ENCODE assay signal across 1 fruit fly cellular context in genomic region chr3R:19904865-19905373, dm6.
TF ChIP-seq lines count a peak whose summit lies in the region.

Surf6 (minus strand) TSS chr3R:19904868.
RhoGAP92B (plus strand) TSS chr3R:19905164.

TF ChIP-seq in whole organism, embryonic, 481 proteins besides CTCF, POLR2A, EP300 and RAD21 (continued from another document and continues in another):
- TF ChIP-seq toy (GFP tag; IDR thresholded peaks at IDR 0.05; lab: Robert Waterston, UW): peak; percentile 24; the same call in 1 of the 2 replicates
- peak; percentile 77 for TF ChIP-seq CG10267 (tag; optimal IDR thresholded peaks at IDR 0.05; lab: Kevin White, UChicago)
- TF ChIP-seq CG16779 (GFP tag; IDR thresholded peaks at IDR 0.05; lab: Robert Waterston, UW): no peak
- peak; percentile 68 for TF ChIP-seq CG9727 (GFP tag; optimal IDR thresholded peaks at IDR 0.05; lab: Kevin White, UChicago)
- peak; percentile 31; the same call in 1 of the 2 replicates for TF ChIP-seq NFAT (GFP tag; IDR thresholded peaks at IDR 0.05; lab: Robert Waterston, UW)
- TF ChIP-seq CG15269 (tag; optimal IDR thresholded peaks at IDR 0.05; lab: Kevin White, UChicago): peak; percentile 45
- no peak for TF ChIP-seq br (optimal IDR thresholded peaks at IDR 0.05; lab: Kevin White, UChicago)
- no peak for TF ChIP-seq yki (optimal IDR thresholded peaks at IDR 0.05; lab: Kevin White, UChicago)
- peak; percentile 20 for TF ChIP-seq CG6683 (GFP tag; optimal IDR thresholded peaks at IDR 0.05; lab: Kevin White, UChicago)
- peak; percentile 41 for TF ChIP-seq Deaf1 (tag; optimal IDR thresholded peaks at IDR 0.05; lab: Kevin White, UChicago)
- TF ChIP-seq sob (GFP tag; IDR thresholded peaks at IDR 0.05; lab: Robert Waterston, UW): peak; percentile 65
- peak; percentile 67 for TF ChIP-seq CG17385 (GFP tag; optimal IDR thresholded peaks at IDR 0.05; lab: Kevin White, UChicago)
- no peak for TF ChIP-seq Dfd (GFP tag; optimal IDR thresholded peaks at IDR 0.05; lab: Kevin White, UChicago)
- TF ChIP-seq CG31441 (GFP tag; IDR thresholded peaks at IDR 0.05; lab: Robert Waterston, UW): peak; percentile 76
- peak; percentile 56 for TF ChIP-seq chn (GFP tag; optimal IDR thresholded peaks at IDR 0.05; lab: Kevin White, UChicago)
- TF ChIP-seq crol (GFP tag; IDR thresholded peaks at IDR 0.05; lab: Robert Waterston, UW): no peak
- TF ChIP-seq CG5245 (GFP tag; optimal IDR thresholded peaks at IDR 0.05; lab: Kevin White, UChicago): peak; percentile 17
- peak; percentile 57 for TF ChIP-seq BtbVII (GFP tag; optimal IDR thresholded peaks at IDR 0.05; lab: Kevin White, UChicago)
- TF ChIP-seq crc (GFP tag; optimal IDR thresholded peaks at IDR 0.05; lab: Kevin White, UChicago): peak; percentile 22
- TF ChIP-seq Gsc (GFP tag; IDR thresholded peaks at IDR 0.05; lab: Robert Waterston, UW): no peak
- TF ChIP-seq CG6654 (GFP tag; optimal IDR thresholded peaks at IDR 0.05; lab: Kevin White, UChicago): no peak
- TF ChIP-seq Dip3 (GFP tag; optimal IDR thresholded peaks at IDR 0.05; lab: Kevin White, UChicago): peak; percentile 64
- TF ChIP-seq sna (GFP tag; IDR thresholded peaks at IDR 0.05; lab: Robert Waterston, UW; ENCODE audit: partially characterized antibody): 0 out of 2 replicates have a peak, but pooled peaks have one; percentile 28
- no peak for TF ChIP-seq hb (GFP tag; IDR thresholded peaks at IDR 0.05; lab: Robert Waterston, UW; ENCODE audit: partially characterized antibody)
- no peak for TF ChIP-seq Gug (GFP tag; IDR thresholded peaks at IDR 0.05; lab: Robert Waterston, UW)
- peak; percentile 34 for TF ChIP-seq CG8290 (GFP tag; optimal IDR thresholded peaks at IDR 0.05; lab: Kevin White, UChicago)
- TF ChIP-seq CG8290 (tag; optimal IDR thresholded peaks at IDR 0.05; lab: Kevin White, UChicago): peak; percentile 31 to 64
- TF ChIP-seq row (GFP tag; IDR thresholded peaks at IDR 0.05; lab: Robert Waterston, UW): peak; percentile 71
- TF ChIP-seq onecut (GFP tag; IDR thresholded peaks at IDR 0.05; lab: Robert Waterston, UW): no peak
- no peak for TF ChIP-seq Hmx (GFP tag; optimal IDR thresholded peaks at IDR 0.05; lab: Kevin White, UChicago)
- TF ChIP-seq CG8765 (GFP tag; IDR thresholded peaks at IDR 0.05; lab: Robert Waterston, UW): no peak
- TF ChIP-seq pan (optimal IDR thresholded peaks at IDR 0.05; lab: Kevin White, UChicago): no peak
- TF ChIP-seq pan (GFP tag; optimal IDR thresholded peaks at IDR 0.05 in 1 of 2, IDR thresholded peaks at IDR 0.05 in 1 of 2): peak in 1 of 2 experiments; percentile 30
- peak; percentile 38 for TF ChIP-seq slbo (GFP tag; IDR thresholded peaks at IDR 0.05; lab: Robert Waterston, UW)
- TF ChIP-seq CG8089 (GFP tag; optimal IDR thresholded peaks at IDR 0.05; lab: Kevin White, UChicago): peak; percentile 49
- no peak for TF ChIP-seq usp (GFP tag; optimal IDR thresholded peaks at IDR 0.05; lab: Kevin White, UChicago)
- peak; percentile 47 for TF ChIP-seq CG15696 (tag; optimal IDR thresholded peaks at IDR 0.05; lab: Kevin White, UChicago)
- peak; percentile 57 for TF ChIP-seq CG7786 (GFP tag; optimal IDR thresholded peaks at IDR 0.05; lab: Kevin White, UChicago)
- peak in 1 of 3 experiments; percentile 44 for TF ChIP-seq lola (GFP tag; optimal IDR thresholded peaks at IDR 0.05; lab: Kevin White, UChicago)
- TF ChIP-seq HmgD (GFP tag; optimal IDR thresholded peaks at IDR 0.05; lab: Kevin White, UChicago): peak; percentile 74
- TF ChIP-seq CG17912 (GFP tag; optimal IDR thresholded peaks at IDR 0.05; lab: Kevin White, UChicago): no peak
- TF ChIP-seq Optix (GFP tag; IDR thresholded peaks at IDR 0.05; lab: Robert Waterston, UW): 0 out of 3 replicates have a peak, but pooled peaks have one; percentile 41
- TF ChIP-seq CG11247 (GFP tag; IDR thresholded peaks at IDR 0.05; lab: Robert Waterston, UW): no peak
- TF ChIP-seq NK7.1 (GFP tag; optimal IDR thresholded peaks at IDR 0.05; lab: Kevin White, UChicago): peak; percentile 12
- TF ChIP-seq CG2712 (tag; optimal IDR thresholded peaks at IDR 0.05; lab: Kevin White, UChicago): peak; percentile 67
- TF ChIP-seq Lhr (GFP tag; optimal IDR thresholded peaks at IDR 0.05; lab: Kevin White, UChicago): peak; percentile 84
- TF ChIP-seq CG8388 (GFP tag; optimal IDR thresholded peaks at IDR 0.05; lab: Kevin White, UChicago): no peak
- peak; percentile 71 for TF ChIP-seq CG13296 (GFP tag; optimal IDR thresholded peaks at IDR 0.05; lab: Kevin White, UChicago)
- peak; percentile 58 for TF ChIP-seq HLH54F (GFP tag; optimal IDR thresholded peaks at IDR 0.05; lab: Kevin White, UChicago)
- peak; percentile 35; the same call in 1 of the 3 replicates for TF ChIP-seq Aef1 (GFP tag; IDR thresholded peaks at IDR 0.05; lab: Robert Waterston, UW)
- peak in 1 of 2 experiments; percentile 62 for TF ChIP-seq chif (GFP tag; optimal IDR thresholded peaks at IDR 0.05; lab: Kevin White, UChicago)
- no peak for TF ChIP-seq tup (GFP tag; optimal IDR thresholded peaks at IDR 0.05; lab: Kevin White, UChicago)
- TF ChIP-seq phol (tag; optimal IDR thresholded peaks at IDR 0.05; lab: Kevin White, UChicago): peak; percentile 77
- peak; percentile 63 for TF ChIP-seq CG7928 (GFP tag; optimal IDR thresholded peaks at IDR 0.05; lab: Kevin White, UChicago)
- peak; percentile 60 for TF ChIP-seq pb (GFP tag; optimal IDR thresholded peaks at IDR 0.05; lab: Kevin White, UChicago)
- peak; percentile 64 for TF ChIP-seq NfI (GFP tag; optimal IDR thresholded peaks at IDR 0.05; lab: Kevin White, UChicago)
- peak; percentile 40 for TF ChIP-seq vfl (GFP tag; optimal IDR thresholded peaks at IDR 0.05; lab: Kevin White, UChicago)
- peak; percentile 100 for TF ChIP-seq CG14710 (tag; optimal IDR thresholded peaks at IDR 0.05; lab: Kevin White, UChicago)
- TF ChIP-seq CG7745 (tag; optimal IDR thresholded peaks at IDR 0.05; lab: Kevin White, UChicago): no peak
- TF ChIP-seq CG13123 (GFP tag; optimal IDR thresholded peaks at IDR 0.05; lab: Kevin White, UChicago): no peak
- no peak for TF ChIP-seq klu (GFP tag; IDR thresholded peaks at IDR 0.05; lab: Robert Waterston, UW)
- TF ChIP-seq btn (GFP tag; optimal IDR thresholded peaks at IDR 0.05; lab: Kevin White, UChicago): no peak
- TF ChIP-seq Dp (GFP tag; optimal IDR thresholded peaks at IDR 0.05; lab: Kevin White, UChicago): peak; percentile 75
- peak; percentile 0 for TF ChIP-seq Sry-β (GFP tag; optimal IDR thresholded peaks at IDR 0.05; lab: Kevin White, UChicago)
- TF ChIP-seq oc (tag; optimal IDR thresholded peaks at IDR 0.05; lab: Kevin White, UChicago): no peak
- peak; percentile 32 for TF ChIP-seq luna (GFP tag; optimal IDR thresholded peaks at IDR 0.05; lab: Kevin White, UChicago)
- peak; percentile 77 for TF ChIP-seq jumu (GFP tag; optimal IDR thresholded peaks at IDR 0.05; lab: Kevin White, UChicago)
- peak; percentile 53 for TF ChIP-seq CG10462 (GFP tag; optimal IDR thresholded peaks at IDR 0.05; lab: Kevin White, UChicago)
- no peak for TF ChIP-seq CG30431 (GFP tag; optimal IDR thresholded peaks at IDR 0.05; lab: Kevin White, UChicago)
- TF ChIP-seq CG12155 (GFP tag; optimal IDR thresholded peaks at IDR 0.05; lab: Kevin White, UChicago): peak; percentile 56
- peak; percentile 78 for TF ChIP-seq CG13287 (GFP tag; IDR thresholded peaks at IDR 0.05; lab: Robert Waterston, UW; ENCODE audit: partially characterized antibody)
- TF ChIP-seq Fer3 (tag; optimal IDR thresholded peaks at IDR 0.05; lab: Kevin White, UChicago): peak; percentile 55
- TF ChIP-seq CG1792 (GFP tag; optimal IDR thresholded peaks at IDR 0.05; lab: Kevin White, UChicago): peak; percentile 3
- peak; percentile 56 for TF ChIP-seq scrt (GFP tag; optimal IDR thresholded peaks at IDR 0.05; lab: Kevin White, UChicago)
- no peak for TF ChIP-seq Awh (GFP tag; IDR thresholded peaks at IDR 0.05; lab: Robert Waterston, UW)
- TF ChIP-seq eyg (GFP tag; optimal IDR thresholded peaks at IDR 0.05; lab: Kevin White, UChicago): peak; percentile 43
- TF ChIP-seq CG33557 (GFP tag; optimal IDR thresholded peaks at IDR 0.05; lab: Kevin White, UChicago): peak; percentile 39
- peak; percentile 59; the same call in 1 of the 3 replicates for TF ChIP-seq HLH4C (GFP tag; IDR thresholded peaks at IDR 0.05; lab: Robert Waterston, UW; ENCODE audit: partially characterized antibody)
- TF ChIP-seq CG15601 (tag; optimal IDR thresholded peaks at IDR 0.05; lab: Kevin White, UChicago): peak; percentile 72
- TF ChIP-seq Hr51 (GFP tag; optimal IDR thresholded peaks at IDR 0.05; lab: Kevin White, UChicago): peak; percentile 32 to 55
- TF ChIP-seq CG2129 (GFP tag; IDR thresholded peaks at IDR 0.05; lab: Robert Waterston, UW; ENCODE audit: partially characterized antibody): no peak
- TF ChIP-seq zfh1 (GFP tag; IDR thresholded peaks at IDR 0.05; lab: Robert Waterston, UW): peak; percentile 58; the same call in 2 of the 3 replicates
- TF ChIP-seq Oli (tag; optimal IDR thresholded peaks at IDR 0.05; lab: Kevin White, UChicago): peak; percentile 59
- 0 out of 2 replicates have a peak, but pooled peaks have one; percentile 24 for TF ChIP-seq CG10366 (GFP tag; IDR thresholded peaks at IDR 0.05; lab: Robert Waterston, UW)
- peak; percentile 71 for TF ChIP-seq lilli (GFP tag; optimal IDR thresholded peaks at IDR 0.05; lab: Kevin White, UChicago)
- TF ChIP-seq jigr1 (GFP tag; IDR thresholded peaks at IDR 0.05; lab: Robert Waterston, UW): no peak
- TF ChIP-seq CG6254 (GFP tag; optimal IDR thresholded peaks at IDR 0.05; lab: Kevin White, UChicago): peak; percentile 52
- no peak; the same call in 1 of the 2 replicates for TF ChIP-seq CG42726 (GFP tag; IDR thresholded peaks at IDR 0.05; lab: Robert Waterston, UW; ENCODE audit: partially characterized antibody)
- no peak for TF ChIP-seq CG10565 (GFP tag; optimal IDR thresholded peaks at IDR 0.05; lab: Kevin White, UChicago)
- no peak for TF ChIP-seq CkIIα-i1 (GFP tag; IDR thresholded peaks at IDR 0.05; lab: Robert Waterston, UW)
- peak; percentile 40 for TF ChIP-seq ewg (GFP tag; optimal IDR thresholded peaks at IDR 0.05; lab: Kevin White, UChicago)
- peak; percentile 99 for TF ChIP-seq wek (GFP tag; optimal IDR thresholded peaks at IDR 0.05; lab: Kevin White, UChicago)
- TF ChIP-seq Elba2 (GFP tag; optimal IDR thresholded peaks at IDR 0.05; lab: Kevin White, UChicago): peak; percentile 43
- TF ChIP-seq CG3726 (GFP tag; IDR thresholded peaks at IDR 0.05; lab: Robert Waterston, UW): 0 out of 3 replicates have a peak, but pooled peaks have one; percentile 17
- TF ChIP-seq Adf1 (GFP tag; IDR thresholded peaks at IDR 0.05; lab: Robert Waterston, UW): peak; percentile 52
- TF ChIP-seq CG15073 (GFP tag; optimal IDR thresholded peaks at IDR 0.05; lab: Kevin White, UChicago): no peak
- peak; percentile 39 for TF ChIP-seq Dek (tag; optimal IDR thresholded peaks at IDR 0.05; lab: Kevin White, UChicago)
- peak; percentile 78 for TF ChIP-seq NC2β (GFP tag; optimal IDR thresholded peaks at IDR 0.05; lab: Kevin White, UChicago)
- no peak; the same call in 2 of the 3 replicates for TF ChIP-seq Opbp (GFP tag; IDR thresholded peaks at IDR 0.05; lab: Robert Waterston, UW; ENCODE audit: partially characterized antibody)
- peak; percentile 79 for TF ChIP-seq HmgZ (tag; optimal IDR thresholded peaks at IDR 0.05; lab: Kevin White, UChicago)
- TF ChIP-seq grau (tag; optimal IDR thresholded peaks at IDR 0.05; lab: Kevin White, UChicago): peak; percentile 64
- TF ChIP-seq CG9932 (GFP tag; IDR thresholded peaks at IDR 0.05; lab: Robert Waterston, UW): peak; percentile 52
- no peak for TF ChIP-seq Lim3 (GFP tag; IDR thresholded peaks at IDR 0.05; lab: Robert Waterston, UW)
- TF ChIP-seq Hr3 (GFP tag; optimal IDR thresholded peaks at IDR 0.05; lab: Kevin White, UChicago): peak; percentile 40
- no peak for TF ChIP-seq sc (optimal IDR thresholded peaks at IDR 0.05; lab: Kevin White, UChicago)
- peak; percentile 12 for TF ChIP-seq sc (GFP tag; optimal IDR thresholded peaks at IDR 0.05; lab: Kevin White, UChicago)
- TF ChIP-seq CG2889 (GFP tag; IDR thresholded peaks at IDR 0.05; lab: Robert Waterston, UW): no peak
- peak; percentile 53 for TF ChIP-seq CG18262 (tag; optimal IDR thresholded peaks at IDR 0.05; lab: Kevin White, UChicago)
- peak; percentile 67 for TF ChIP-seq sd (tag; optimal IDR thresholded peaks at IDR 0.05; lab: Kevin White, UChicago)
- peak; percentile 89 for TF ChIP-seq Ets97D (GFP tag; optimal IDR thresholded peaks at IDR 0.05; lab: Kevin White, UChicago)
- TF ChIP-seq cato (GFP tag; optimal IDR thresholded peaks at IDR 0.05; lab: Kevin White, UChicago; ENCODE audit: borderline replicate concordance): no peak
- TF ChIP-seq CG17568 (GFP tag; optimal IDR thresholded peaks at IDR 0.05; lab: Kevin White, UChicago): peak; percentile 79
- TF ChIP-seq CG2116 (GFP tag; optimal IDR thresholded peaks at IDR 0.05; lab: Kevin White, UChicago): peak; percentile 69
- TF ChIP-seq MBD-R2 (GFP tag; IDR thresholded peaks at IDR 0.05; lab: Robert Waterston, UW): peak; percentile 82
- TF ChIP-seq Usf (GFP tag; optimal IDR thresholded peaks at IDR 0.05; lab: Kevin White, UChicago): no peak
- no peak for TF ChIP-seq CG6175 (GFP tag; IDR thresholded peaks at IDR 0.05; lab: Robert Waterston, UW)
- 0 out of 2 replicates have a peak, but pooled peaks have one; percentile 18 for TF ChIP-seq hbn (GFP tag; IDR thresholded peaks at IDR 0.05; lab: Robert Waterston, UW; ENCODE audit: partially characterized antibody)
- TF ChIP-seq B-H1 (GFP tag; IDR thresholded peaks at IDR 0.05; lab: Robert Waterston, UW): no peak
- peak; percentile 70; the same call in 2 of the 3 replicates for TF ChIP-seq Dbx (GFP tag; IDR thresholded peaks at IDR 0.05; lab: Robert Waterston, UW)
- TF ChIP-seq gem (tag; optimal IDR thresholded peaks at IDR 0.05; lab: Kevin White, UChicago): peak; percentile 61
- no peak for TF ChIP-seq otp (GFP tag; IDR thresholded peaks at IDR 0.05; lab: Robert Waterston, UW)
- peak; percentile 30; the same call in 1 of the 2 replicates for TF ChIP-seq CG17328 (GFP tag; IDR thresholded peaks at IDR 0.05; lab: Robert Waterston, UW)
- peak; percentile 60 for TF ChIP-seq ems (GFP tag; optimal IDR thresholded peaks at IDR 0.05; lab: Kevin White, UChicago)
- no peak for TF ChIP-seq CG6272 (GFP tag; IDR thresholded peaks at IDR 0.05; lab: Robert Waterston, UW)
- peak; percentile 69 for TF ChIP-seq sug (tag; optimal IDR thresholded peaks at IDR 0.05; lab: Kevin White, UChicago)
- TF ChIP-seq CG3847 (GFP tag; IDR thresholded peaks at IDR 0.05; lab: Robert Waterston, UW): peak; percentile 86
- TF ChIP-seq Nf-YC (tag; optimal IDR thresholded peaks at IDR 0.05; lab: Kevin White, UChicago): peak; percentile 62
- no peak for TF ChIP-seq CG11085 (GFP tag; IDR thresholded peaks at IDR 0.05; lab: Robert Waterston, UW)
- TF ChIP-seq ranshi (GFP tag; IDR thresholded peaks at IDR 0.05; lab: Robert Waterston, UW): 0 out of 2 replicates have a peak, but pooled peaks have one; percentile 25
